Worm (Caenorhabditis elegans) whole organism, L4 larva: ENCODE measurements around the gene nlp-63.

Source experiments
- ceh-44 ChIP-seq: fragments of 200-800 bp; sonication (Bioruptor generic); IDR thresholded peaks from 2 replicates; pipeline ENCODE4 v1.3.6; 2022; ENCODE audit warnings: missing genetic modification reagents, missing genetic modification characterization, missing compliant biosample characterization
- gei-8 ChIP-seq: fragments of 200-800 bp; sonication (Bioruptor generic); optimal IDR thresholded peaks from 2 replicates; lab custom pipeline; 2018; ENCODE audit warnings: mild to moderate bottlenecking, missing genetic modification characterization, missing compliant biosample characterization
- jun-1 ChIP-seq: fragments of 150-350 bp; optimal IDR thresholded peaks from 2 replicates; lab custom pipeline; 2014; ENCODE audit warnings: missing biosample characterization, missing genetic modification reagents, missing genetic modification characterization
- nhr-10 ChIP-seq: fragments of 150-350 bp; optimal IDR thresholded peaks from 2 replicates; lab custom pipeline; 2014; ENCODE audit warnings: missing biosample characterization, missing genetic modification characterization
- zag-1 ChIP-seq: fragments of 150-350 bp; optimal IDR thresholded peaks from 2 replicates; lab custom pipeline; 2014; ENCODE audit warnings: missing biosample characterization, missing genetic modification characterization

- TF ChIP-seq zag-1 (tag; lab: Kevin White, UChicago), result no peak
- TF ChIP-seq jun-1, result no peak
- TF ChIP-seq ceh-44 (GFP tag; lab: Robert Waterston, UW), result no peak
- TF ChIP-seq gei-8 (GFP tag; lab: Kevin White, UChicago), result no peak
- no peak for TF ChIP-seq nhr-10 (tag; lab: Kevin White, UChicago)
Observed at ce11 chrII:10199906-10200305, 44.7 kb downstream of the nlp-63 start, which contains the start of gene R05H5.4.
